Worm (Caenorhabditis elegans): ENCODE results near the gene msp-19.

The msp-19 gene

DNA sequence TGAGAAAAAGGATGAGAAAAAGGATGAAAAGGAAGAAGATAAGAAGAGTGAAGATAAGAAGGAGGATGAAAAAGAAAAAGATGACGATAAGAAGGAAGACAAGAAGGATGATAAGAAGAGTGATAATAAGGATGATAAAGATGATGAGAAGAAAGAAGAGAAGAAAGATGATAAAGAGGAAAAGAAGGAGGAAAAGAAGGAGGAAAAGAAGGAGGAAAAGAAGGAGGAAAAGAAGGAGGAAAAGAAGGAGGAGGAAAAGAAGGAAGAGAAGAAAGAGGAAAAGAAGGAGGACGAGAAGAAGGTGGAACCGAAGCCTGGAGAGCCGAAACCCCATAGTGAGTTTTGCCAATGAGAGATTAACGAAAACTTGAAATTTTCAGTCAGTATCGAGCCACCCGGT is 13.0 kb downstream of the msp-19 start:
- no peak for TF ChIP-seq fkh-2 (tag; optimal IDR thresholded peaks at IDR 0.05)
- no peak for TF ChIP-seq unc-39 (tag; optimal IDR thresholded peaks at IDR 0.05)
- TF ChIP-seq zag-1 (tag; optimal IDR thresholded peaks at IDR 0.05): no peak
- no peak for TF ChIP-seq elt-1 (tag; optimal IDR thresholded peaks at IDR 0.05)
- TF ChIP-seq ceh-82 (tag; optimal IDR thresholded peaks at IDR 0.05): no peak

DNA sequence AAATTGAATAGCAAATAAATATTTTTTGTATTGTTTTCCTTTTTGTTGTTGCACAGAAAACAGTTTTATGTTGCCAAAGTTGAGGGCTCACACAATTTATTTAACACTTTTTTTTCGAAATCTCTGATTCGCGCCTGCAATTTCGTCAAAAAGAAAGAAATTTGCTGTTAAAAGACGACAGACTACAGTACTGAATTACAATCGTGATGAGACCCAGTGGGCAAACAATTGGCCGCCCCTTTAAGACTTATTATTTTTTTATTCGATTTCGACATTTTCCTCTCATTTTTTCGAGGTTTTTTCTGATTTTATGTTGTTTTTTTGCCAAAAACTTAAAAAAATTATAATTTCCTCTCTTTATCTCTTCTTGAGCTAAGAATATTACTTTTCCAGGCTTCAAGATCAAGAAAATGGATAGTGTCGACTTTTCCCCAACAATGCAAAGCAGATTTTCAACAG is 13.8 kb downstream of the msp-19 start, which contains the start of gene slfl-4:
Gene slfl-4, plus strand, starts transcription at position 409 of the 459 bp plus-strand sequence.
- TF ChIP-seq nhr-28 (tag; optimal IDR thresholded peaks at IDR 0.05): no peak
- no peak for TF ChIP-seq egl-27 (tag; optimal IDR thresholded peaks at IDR 0.05)
- no peak for TF ChIP-seq unc-39 (tag; optimal IDR thresholded peaks at IDR 0.05)
- no peak for TF ChIP-seq egl-5 (tag; optimal IDR thresholded peaks at IDR 0.05)
- TF ChIP-seq eor-1 (tag; optimal IDR thresholded peaks at IDR 0.05): no peak
- no peak for TF ChIP-seq unc-62 (GFP tag; optimal IDR thresholded peaks at IDR 0.05)
- TF ChIP-seq nhr-76 (tag; optimal IDR thresholded peaks at IDR 0.05): no peak

DNA sequence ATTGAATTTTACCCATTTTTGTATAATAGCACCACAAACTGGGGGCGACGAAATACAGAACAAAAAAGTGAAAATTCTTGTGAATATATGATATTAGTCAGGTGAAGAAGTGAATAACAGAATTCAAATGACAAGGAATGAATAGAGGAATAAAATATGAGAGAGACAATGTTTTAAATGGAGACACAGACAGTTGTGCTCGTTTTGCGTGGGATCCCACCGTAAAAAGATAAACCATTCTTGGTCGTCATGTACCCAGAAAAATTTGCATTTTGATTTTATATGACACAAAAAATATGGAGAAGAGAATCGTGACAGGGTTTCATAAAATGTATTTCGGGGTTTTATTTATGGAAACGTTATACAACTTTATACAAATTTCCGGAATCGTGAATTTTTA is 17.4 kb downstream of the msp-19 start, which contains the start of gene F36H12.17:
Gene F36H12.17, minus strand, starts transcription at position 101 of the 400 bp plus-strand sequence.
- TF ChIP-seq tbx-2 (tag; optimal IDR thresholded peaks at IDR 0.05) (no peak), nhr-237 (tag; optimal IDR thresholded peaks at IDR 0.05) (no peak), unc-39 (tag; optimal IDR thresholded peaks at IDR 0.05) (no peak), ZK546.5 (tag; optimal IDR thresholded peaks at IDR 0.05) (no peak)

DNA sequence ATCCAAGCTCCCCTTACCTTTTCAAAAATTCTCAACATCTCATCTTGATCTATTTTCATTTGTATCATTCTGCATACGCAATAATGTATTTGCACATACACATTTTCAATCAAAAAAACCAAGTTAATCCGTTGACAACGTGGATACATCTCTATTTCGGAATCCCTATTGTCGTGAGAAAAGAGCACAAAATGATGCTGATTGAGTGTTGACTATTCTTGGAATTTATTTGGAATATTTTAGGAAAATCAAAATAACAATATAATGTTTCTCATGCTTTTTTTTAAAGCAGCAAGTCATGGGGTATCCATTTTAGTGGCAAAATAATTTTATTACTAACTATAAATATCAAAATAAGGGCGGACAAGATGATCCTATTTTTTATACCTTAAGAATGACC is 21.1 kb downstream of the msp-19 start:
- TF ChIP-seq tbx-2 (tag; optimal IDR thresholded peaks at IDR 0.05) (no peak), fkh-10 (GFP tag; optimal IDR thresholded peaks at IDR 0.05) (no peak), ZK546.5 (tag; optimal IDR thresholded peaks at IDR 0.05) (no peak), ztf-11 (tag; optimal IDR thresholded peaks at IDR 0.05) (no peak), egl-27 (tag; optimal IDR thresholded peaks at IDR 0.05) (no peak), lsy-12 (tag; optimal IDR thresholded peaks at IDR 0.05) (no peak), ceh-28 (tag; optimal IDR thresholded peaks at IDR 0.05) (no peak), daf-12 (tag; optimal IDR thresholded peaks at IDR 0.05) (no peak), lin-15B (tag; optimal IDR thresholded peaks at IDR 0.05) (no peak), nhr-23 (tag; optimal IDR thresholded peaks at IDR 0.05) (no peak), nhr-77 (tag; optimal IDR thresholded peaks at IDR 0.05) (no peak), nhr-11 (tag; optimal IDR thresholded peaks at IDR 0.05) (no peak), nhr-28 (tag; optimal IDR thresholded peaks at IDR 0.05) (no peak), ceh-82 (tag; optimal IDR thresholded peaks at IDR 0.05) (no peak)

DNA sequence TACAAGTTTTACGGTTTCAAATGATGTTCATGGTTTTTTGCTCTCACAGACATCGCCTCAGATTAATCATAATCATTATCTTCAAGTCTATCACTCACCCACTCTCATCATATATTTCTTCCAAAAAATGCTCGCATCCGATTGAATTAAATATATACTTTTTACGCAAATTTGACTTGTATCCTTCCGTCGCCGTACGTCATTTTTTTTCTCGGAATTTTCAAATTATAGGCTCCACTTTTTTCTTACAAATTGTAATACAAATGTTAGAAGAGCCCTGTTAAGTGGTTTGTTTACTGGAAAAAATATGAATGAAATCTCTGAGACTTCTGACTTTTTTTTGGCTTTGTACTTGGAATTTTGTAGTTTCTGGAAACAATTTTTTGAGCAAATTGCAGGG is 26.8 kb downstream of the msp-19 start:
- TF ChIP-seq nhr-67 (tag; optimal IDR thresholded peaks at IDR 0.05) (no peak), snpc-4 (tag; optimal IDR thresholded peaks at IDR 0.05) (no peak), ztf-11 (tag; optimal IDR thresholded peaks at IDR 0.05) (no peak), R02D3.7 (tag; optimal IDR thresholded peaks at IDR 0.05) (no peak), ZK546.5 (tag; optimal IDR thresholded peaks at IDR 0.05) (no peak), unc-39 (tag; optimal IDR thresholded peaks at IDR 0.05) (no peak), eor-1 (tag; optimal IDR thresholded peaks at IDR 0.05) (no peak), ceh-28 (tag; optimal IDR thresholded peaks at IDR 0.05) (no peak), nfya-1 (tag; optimal IDR thresholded peaks at IDR 0.05; ENCODE audit: insufficient read depth) (no peak), ama-1 (optimal IDR thresholded peaks at IDR 0.05) (no peak), elt-3 (tag; optimal IDR thresholded peaks at IDR 0.05) (no peak), egl-27 (tag; optimal IDR thresholded peaks at IDR 0.05) (no peak), sea-2 (GFP tag; optimal IDR thresholded peaks at IDR 0.05) (no peak), nhr-76 (tag; optimal IDR thresholded peaks at IDR 0.05) (no peak), unc-62 (GFP tag; optimal IDR thresholded peaks at IDR 0.05) (no peak), ceh-9 (tag; optimal IDR thresholded peaks at IDR 0.05) (no peak), elt-1 (tag; optimal IDR thresholded peaks at IDR 0.05) (no peak), nhr-23 (tag; optimal IDR thresholded peaks at IDR 0.05) (no peak), pha-4 (tag; optimal IDR thresholded peaks at IDR 0.05) (no peak), lin-39 (tag; optimal IDR thresholded peaks at IDR 0.05) (no peak)

DNA sequence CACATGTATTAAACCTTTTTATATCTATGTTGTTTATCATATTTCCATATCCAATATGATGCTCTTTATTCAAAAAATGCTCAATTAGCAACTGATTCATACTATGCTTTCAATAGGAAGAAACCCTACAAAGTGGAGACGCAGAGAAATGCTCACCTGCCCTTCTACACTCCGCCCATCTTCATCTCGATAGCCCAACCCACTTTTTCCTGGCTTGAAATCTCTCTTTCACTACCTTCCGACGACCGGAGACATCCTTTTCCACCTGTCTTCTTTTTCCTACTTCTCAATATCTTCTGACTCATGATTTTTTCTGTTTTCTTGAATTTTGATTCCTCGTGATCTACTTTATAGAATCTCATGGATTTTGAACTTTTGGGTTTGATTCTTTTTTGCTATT is 28.5 kb downstream of the msp-19 start:
- TF ChIP-seq elt-1 (tag; optimal IDR thresholded peaks at IDR 0.05) (no peak), lin-39 (tag; optimal IDR thresholded peaks at IDR 0.05) (no peak), sea-2 (GFP tag; optimal IDR thresholded peaks at IDR 0.05) (no peak), fkh-2 (tag; optimal IDR thresholded peaks at IDR 0.05) (no peak), nhr-23 (tag; optimal IDR thresholded peaks at IDR 0.05) (no peak), jun-1 (tag; optimal IDR thresholded peaks at IDR 0.05) (no peak), daf-12 (tag; optimal IDR thresholded peaks at IDR 0.05) (no peak), nhr-11 (tag; optimal IDR thresholded peaks at IDR 0.05) (no peak), zag-1 (tag; optimal IDR thresholded peaks at IDR 0.05) (no peak), unc-39 (tag; optimal IDR thresholded peaks at IDR 0.05) (no peak), nhr-67 (tag; optimal IDR thresholded peaks at IDR 0.05) (no peak), hmg-11 (tag; optimal IDR thresholded peaks at IDR 0.05) (no peak), ceh-28 (tag; optimal IDR thresholded peaks at IDR 0.05) (no peak), pqm-1 (tag; optimal IDR thresholded peaks at IDR 0.05) (no peak), nhr-28 (tag; optimal IDR thresholded peaks at IDR 0.05) (no peak), ama-1 (optimal IDR thresholded peaks at IDR 0.05) (no peak), ztf-4 (tag; optimal IDR thresholded peaks at IDR 0.05) (no peak), nfya-1 (tag; optimal IDR thresholded peaks at IDR 0.05; ENCODE audit: insufficient read depth) (no peak)
